Worm (Caenorhabditis elegans) whole organism, mixed stage, embryonic: Measurements from ENCODE around the gene ifbp-1.
A peak's percentile ranks its signal among the peaks of the same experiment; 100 is the strongest.

Experiments
- M03D4.4 ChIP-seq: sonication (generic microtip); optimal IDR thresholded peaks from 2 replicates; lab custom pipeline; 2017; ENCODE audit warnings: mild to moderate bottlenecking, missing genetic modification characterization, missing compliant biosample characterization
- bed-3 ChIP-seq: fragments of 200-800 bp; sonication (Bioruptor generic); optimal IDR thresholded peaks from 3 replicates; lab custom pipeline; 2018; ENCODE audit warnings: mild to moderate bottlenecking, missing genetic modification characterization, moderate library complexity, missing compliant biosample characterization
- blmp-1 ChIP-seq: fragments of 150-350 bp; optimal IDR thresholded peaks from 2 replicates; lab custom pipeline; 2014; ENCODE audit warnings: missing biosample characterization, missing genetic modification characterization
- ceh-39 ChIP-seq: fragments of 150-350 bp; optimal IDR thresholded peaks from 2 replicates; lab custom pipeline; 2014; ENCODE audit warnings: missing biosample characterization, missing genetic modification characterization
- ceh-43 ChIP-seq: fragments of 200-800 bp; sonication (Bioruptor generic); optimal IDR thresholded peaks from 2 replicates; lab custom pipeline; 2018; ENCODE audit warnings: mild to moderate bottlenecking, missing genetic modification characterization, moderate library complexity, missing compliant biosample characterization
- ceh-83 ChIP-seq: fragments of 200-800 bp; sonication (Bioruptor generic); optimal IDR thresholded peaks from 2 replicates; lab custom pipeline; 2018; ENCODE audit warnings: mild to moderate bottlenecking, missing genetic modification characterization, missing compliant biosample characterization
- ces-1 ChIP-seq: fragments of 150-350 bp; optimal IDR thresholded peaks from 2 replicates; lab custom pipeline; 2014; ENCODE audit warnings: missing biosample characterization, missing genetic modification reagents, missing genetic modification characterization
- cnd-1 ChIP-seq: fragments of 200-800 bp; sonication (Bioruptor generic); optimal IDR thresholded peaks from 2 replicates; lab custom pipeline; 2018; ENCODE audit warnings: mild to moderate bottlenecking, missing genetic modification characterization, missing compliant biosample characterization
- elt-1 ChIP-seq: sonication (generic microtip); optimal IDR thresholded peaks from 2 replicates; lab custom pipeline; 2017; ENCODE audit warnings: missing genetic modification characterization, mild to moderate bottlenecking, missing compliant biosample characterization, antibody characterized with exemption, moderate library complexity, borderline replicate concordance; ENCODE audit not compliant: insufficient read depth
- elt-3 ChIP-seq: fragments of 150-350 bp; optimal IDR thresholded peaks from 2 replicates; lab custom pipeline; 2014; ENCODE audit warnings: missing biosample characterization, missing genetic modification characterization
- flh-1 ChIP-seq: fragments of 200-800 bp; sonication (Bioruptor generic); optimal IDR thresholded peaks from 2 replicates; lab custom pipeline; 2018; ENCODE audit warnings: mild to moderate bottlenecking, missing genetic modification characterization, moderate library complexity, missing compliant biosample characterization
- ham-2 ChIP-seq: fragments of 200-800 bp; sonication (Bioruptor generic); optimal IDR thresholded peaks from 2 replicates; lab custom pipeline; 2018; ENCODE audit warnings: mild to moderate bottlenecking, missing genetic modification characterization, missing compliant biosample characterization
- hlh-1 ChIP-seq: fragments of 150-350 bp; optimal IDR thresholded peaks from 2 replicates; lab custom pipeline; 2014; ENCODE audit warnings: missing biosample characterization, missing genetic modification reagents, missing genetic modification characterization
- lin-32 ChIP-seq: fragments of 200-800 bp; sonication (Bioruptor generic); optimal IDR thresholded peaks from 2 replicates; lab custom pipeline; 2018; ENCODE audit warnings: mild to moderate bottlenecking, missing genetic modification characterization, missing compliant biosample characterization
- lsy-2 ChIP-seq: fragments of 150-350 bp; optimal IDR thresholded peaks from 2 replicates; lab custom pipeline; 2014; ENCODE audit warnings: missing biosample characterization, missing genetic modification characterization
- mab-5 ChIP-seq: fragments of 150-350 bp; optimal IDR thresholded peaks from 2 replicates; lab custom pipeline; 2014; ENCODE audit warnings: missing biosample characterization, missing genetic modification characterization
- mls-2 ChIP-seq: sonication (generic microtip); optimal IDR thresholded peaks from 2 replicates; lab custom pipeline; 2016; ENCODE audit warnings: mild to moderate bottlenecking, missing genetic modification characterization, moderate library complexity, missing compliant biosample characterization
- nhr-12 ChIP-seq: fragments of 150-350 bp; optimal IDR thresholded peaks from 2 replicates; lab custom pipeline; 2014; ENCODE audit warnings: missing biosample characterization, missing genetic modification characterization
- nhr-28 ChIP-seq: fragments of 150-350 bp; optimal IDR thresholded peaks from 2 replicates; lab custom pipeline; 2014; ENCODE audit warnings: missing biosample characterization, missing genetic modification characterization
- nhr-76 ChIP-seq: sonication (generic microtip); optimal IDR thresholded peaks from 2 replicates; lab custom pipeline; 2017; ENCODE audit warnings: missing biosample characterization, missing genetic modification characterization
- snpc-4 ChIP-seq: fragments of 150-350 bp; optimal IDR thresholded peaks from 2 replicates; lab custom pipeline; 2014; ENCODE audit warnings: missing biosample characterization, missing genetic modification characterization
- sptf-1 ChIP-seq: sonication (generic microtip); optimal IDR thresholded peaks from 2 replicates; lab custom pipeline; 2017; ENCODE audit warnings: mild to moderate bottlenecking, missing genetic modification characterization, moderate library complexity, missing compliant biosample characterization
- tbx-8 ChIP-seq: fragments of 200-800 bp; sonication (Bioruptor generic); optimal IDR thresholded peaks from 2 replicates; lab custom pipeline; 2018; ENCODE audit warnings: mild to moderate bottlenecking, missing genetic modification characterization, moderate library complexity, missing compliant biosample characterization
- unc-39 ChIP-seq: fragments of 150-350 bp; optimal IDR thresholded peaks from 2 replicates; lab custom pipeline; 2014; ENCODE audit warnings: missing biosample characterization, missing genetic modification characterization
- unc-62 ChIP-seq: fragments of 150-350 bp; optimal IDR thresholded peaks from 2 replicates; lab custom pipeline; 2014; ENCODE audit warnings: missing biosample characterization, missing genetic modification reagents, missing genetic modification characterization
- ztf-11 ChIP-seq: fragments of 150-350 bp; optimal IDR thresholded peaks from 2 replicates; lab custom pipeline; 2014; ENCODE audit warnings: missing biosample characterization, missing genetic modification characterization

ifbp-1 gene

DNA sequence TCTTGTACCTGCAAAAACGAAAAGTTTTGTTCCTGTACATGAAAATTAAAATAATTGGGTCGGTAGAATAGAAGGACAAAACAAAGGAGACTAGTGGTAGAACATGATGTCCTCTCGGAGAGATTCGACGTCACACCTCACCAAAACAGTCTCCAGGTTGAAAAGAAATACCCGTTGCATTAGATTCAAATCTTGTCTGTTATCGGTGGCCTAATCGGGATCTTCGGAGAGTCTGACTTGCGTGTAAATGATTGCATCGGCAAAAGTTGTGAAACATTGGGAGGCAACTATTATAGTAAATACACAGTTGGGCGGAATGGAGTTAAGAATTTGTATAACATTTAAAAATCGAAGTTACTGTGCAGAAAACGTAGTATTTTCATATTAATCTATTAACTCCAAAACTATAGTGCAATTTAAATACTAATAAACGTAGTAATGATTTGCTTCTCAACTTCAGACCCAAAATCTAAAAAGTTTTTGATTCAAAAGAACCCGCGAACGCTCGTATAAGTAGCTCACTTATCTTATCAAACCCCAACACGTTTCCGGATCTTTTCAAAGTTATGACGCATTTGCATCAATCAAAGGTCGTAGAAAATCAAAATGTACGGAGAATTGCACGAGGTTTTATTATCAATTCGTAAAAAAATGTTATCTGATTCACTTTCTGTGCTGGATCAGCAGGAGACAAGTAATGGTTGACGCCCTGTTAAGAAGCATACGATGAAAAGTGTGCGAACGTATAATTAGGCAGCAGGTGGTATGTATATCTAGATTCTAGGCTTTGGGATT is 46.5 kb downstream of the ifbp-1 start, which contains the start of gene nhr-168:
Gene nhr-168, minus strand, starts transcription at position 486 of the 795 bp plus-strand sequence.
- TF ChIP-seq elt-1 (tag; lab: Kevin White, UChicago) (peak; percentile 94), flh-1 (GFP tag; lab: Kevin White, UChicago) (no peak)

DNA sequence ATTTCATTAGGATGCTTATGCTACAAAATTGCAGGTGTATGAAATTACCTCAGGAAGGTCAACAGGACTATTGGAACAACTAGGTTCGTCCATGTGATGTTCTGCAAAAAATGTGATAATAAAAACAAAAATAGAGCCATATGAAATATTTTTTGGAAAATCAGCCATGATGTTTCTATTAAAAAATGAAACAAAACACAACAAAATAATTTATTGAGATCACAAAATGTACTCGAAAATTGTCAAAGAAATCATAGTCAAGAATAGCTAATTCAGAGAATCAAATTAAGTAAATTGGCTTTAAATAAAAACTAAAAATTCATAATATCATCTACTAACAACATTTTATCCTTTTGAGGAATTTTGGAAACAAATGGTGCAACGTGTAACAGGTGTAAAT is 49.1 kb downstream of the ifbp-1 start, which contains the start of gene nhr-129:
Gene nhr-129, minus strand, starts transcription at position 101 of the 400 bp plus-strand sequence.
- TF ChIP-seq nhr-12 (tag; lab: Kevin White, UChicago): no peak
- TF ChIP-seq hlh-1 (tag; lab: Kevin White, UChicago): no peak
- no peak for TF ChIP-seq ham-2 (GFP tag; lab: Kevin White, UChicago)
- TF ChIP-seq lin-32 (GFP tag; lab: Kevin White, UChicago): no peak
- no peak for TF ChIP-seq bed-3
- no peak for TF ChIP-seq unc-62
- TF ChIP-seq tbx-8: no peak

DNA sequence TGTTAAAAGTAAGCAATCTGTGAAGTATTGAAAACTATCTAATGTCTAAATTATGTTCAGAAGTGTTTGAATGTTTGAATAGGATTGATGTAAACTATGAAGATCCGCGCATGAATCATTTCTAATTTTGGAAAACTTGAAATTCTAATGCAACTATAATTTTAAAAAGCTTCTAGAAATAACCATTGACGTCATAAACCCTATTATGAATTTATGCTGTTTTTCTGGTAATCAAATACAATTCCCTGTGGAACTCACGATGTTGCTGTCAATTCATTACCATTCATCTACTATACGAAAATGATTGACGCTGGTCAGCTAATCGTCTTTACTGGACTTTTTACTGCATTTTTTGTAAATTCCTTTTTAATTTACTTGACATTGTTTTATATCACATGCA is 52.6 kb downstream of the ifbp-1 start, which contains the start of gene str-37:
Gene str-37, plus strand, starts transcription at position 301 of the 400 bp plus-strand sequence.
- TF ChIP-seq mab-5 (tag; lab: Kevin White, UChicago): no peak
- TF ChIP-seq unc-62: no peak
- no peak for TF ChIP-seq M03D4.4 (tag; lab: Kevin White, UChicago)
- no peak for TF ChIP-seq ces-1 (GFP tag; lab: Kevin White, UChicago)
- no peak for TF ChIP-seq cnd-1
- no peak for TF ChIP-seq nhr-76 (tag; lab: Kevin White, UChicago)
- no peak for TF ChIP-seq blmp-1 (tag; lab: Kevin White, UChicago)
- no peak for TF ChIP-seq snpc-4
- TF ChIP-seq ceh-43 (GFP tag; lab: Kevin White, UChicago): no peak
- TF ChIP-seq hlh-1 (tag; lab: Kevin White, UChicago): no peak
- no peak for TF ChIP-seq unc-39 (tag; lab: Kevin White, UChicago)
- no peak for TF ChIP-seq tbx-8
- TF ChIP-seq bed-3: no peak
- TF ChIP-seq lsy-2 (tag; lab: Kevin White, UChicago): no peak

DNA sequence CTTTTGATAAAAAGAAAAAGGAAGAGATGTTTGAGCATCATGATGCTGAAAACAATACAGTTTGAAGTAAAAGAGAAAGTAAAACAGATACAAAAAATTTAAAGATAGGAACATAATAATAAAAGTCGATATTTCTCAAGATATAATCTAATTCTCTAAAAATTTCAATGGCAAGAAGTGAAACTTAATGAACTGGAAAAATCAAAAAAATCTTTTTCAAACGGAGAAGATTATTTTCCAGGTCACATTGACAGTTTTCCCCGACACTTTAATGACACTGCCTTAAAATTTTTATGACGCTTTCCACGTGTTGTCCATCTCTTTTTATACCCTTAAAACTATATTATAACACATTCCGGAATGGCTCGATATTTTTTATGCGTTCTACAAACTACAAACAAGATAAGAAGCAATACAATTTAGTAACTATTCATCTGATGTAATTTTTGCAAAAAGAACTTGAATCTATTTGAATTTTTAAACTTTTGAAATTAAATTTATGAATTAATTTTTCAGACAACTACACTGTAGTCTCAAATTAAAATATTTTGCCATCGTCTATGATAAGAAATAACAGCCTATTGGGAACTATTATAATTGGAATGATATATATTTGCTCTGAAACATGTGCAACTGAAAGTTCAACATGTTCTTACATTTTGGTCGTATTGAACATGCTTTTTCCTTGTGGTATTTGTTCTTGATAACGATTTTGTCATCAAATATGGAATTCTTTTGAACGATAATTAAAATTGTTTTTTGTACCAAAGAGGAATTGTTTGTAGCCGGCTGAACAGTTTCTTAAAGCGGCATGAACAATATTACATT is 54.9 kb downstream of the ifbp-1 start, which contains the start of gene C50B6.7:
Gene C50B6.7, minus strand, starts transcription at position 51 of the 828 bp plus-strand sequence.
- TF ChIP-seq blmp-1 (tag; lab: Kevin White, UChicago): no peak
- no peak for TF ChIP-seq lin-32 (GFP tag; lab: Kevin White, UChicago)
- TF ChIP-seq unc-39 (tag; lab: Kevin White, UChicago): no peak
- TF ChIP-seq ham-2 (GFP tag; lab: Kevin White, UChicago): no peak
- no peak for TF ChIP-seq tbx-8
- TF ChIP-seq ceh-43 (GFP tag; lab: Kevin White, UChicago): no peak
- TF ChIP-seq nhr-28: no peak
- no peak for TF ChIP-seq ztf-11 (tag; lab: Kevin White, UChicago)
- no peak for TF ChIP-seq nhr-12 (tag; lab: Kevin White, UChicago)
- TF ChIP-seq elt-3 (tag; lab: Kevin White, UChicago): no peak
- TF ChIP-seq sptf-1 (tag; lab: Kevin White, UChicago): no peak

DNA sequence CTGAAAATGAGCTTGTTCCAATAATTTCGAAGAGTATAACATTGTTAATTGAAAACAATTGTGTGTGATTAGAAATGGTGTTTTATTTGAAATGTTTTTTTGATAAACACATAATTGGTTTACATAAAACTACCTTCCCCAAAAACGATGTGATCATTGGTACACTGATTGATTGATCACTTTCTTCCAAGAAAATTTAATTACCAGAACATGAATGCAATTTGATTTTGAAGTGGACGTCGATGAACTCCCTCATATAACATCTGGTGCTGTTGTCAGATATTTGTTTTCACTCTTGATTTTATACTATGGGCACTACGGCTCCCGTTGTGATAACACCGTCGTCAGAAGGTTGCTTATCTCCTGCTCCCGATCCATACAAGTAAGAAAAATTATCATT is 59.4 kb downstream of the ifbp-1 start, which contains the start of gene srh-15:
Gene srh-15, plus strand, starts transcription at position 301 of the 400 bp plus-strand sequence.
- TF ChIP-seq blmp-1 (tag; lab: Kevin White, UChicago): no peak
- TF ChIP-seq ceh-39 (tag; lab: Kevin White, UChicago): no peak
- no peak for TF ChIP-seq nhr-76 (tag; lab: Kevin White, UChicago)
- no peak for TF ChIP-seq nhr-28
- TF ChIP-seq elt-3 (tag; lab: Kevin White, UChicago): no peak
- TF ChIP-seq hlh-1 (tag; lab: Kevin White, UChicago): no peak
- TF ChIP-seq nhr-12 (tag; lab: Kevin White, UChicago): no peak
- no peak for TF ChIP-seq ceh-43 (GFP tag; lab: Kevin White, UChicago)
- TF ChIP-seq ceh-83 (GFP tag; lab: Kevin White, UChicago): no peak
- TF ChIP-seq unc-62: no peak
- no peak for TF ChIP-seq mls-2 (tag; lab: Kevin White, UChicago)
